Fruit fly (Drosophila melanogaster): Measurements from ENCODE around the gene raskol.

Gene raskol

DNA sequence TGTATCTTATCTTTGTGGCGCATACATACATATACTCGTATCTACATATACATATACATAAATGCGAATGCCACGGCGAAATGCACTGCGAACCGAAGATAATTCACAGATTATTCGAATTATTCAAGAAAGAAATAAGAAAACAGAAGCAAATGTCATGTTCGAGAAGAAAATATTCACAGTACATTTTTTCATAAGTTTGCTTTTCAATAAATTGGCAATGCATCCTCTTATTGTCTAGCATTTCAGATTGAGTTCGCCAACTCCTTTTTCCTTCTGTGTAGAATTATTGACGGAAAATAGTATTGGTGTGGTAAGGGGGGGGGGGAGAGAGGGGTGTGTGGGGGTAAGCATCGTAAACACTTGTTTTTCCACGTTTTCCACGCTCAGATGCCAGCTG is 8.5 kb downstream of the raskol start:
- TF ChIP-seq CG8290 (GFP tag; optimal IDR thresholded peaks at IDR 0.05) (no peak), CG8290 (tag; optimal IDR thresholded peaks at IDR 0.05) (no peak), crc (GFP tag; optimal IDR thresholded peaks at IDR 0.05) (no peak), pros (GFP tag; optimal IDR thresholded peaks at IDR 0.05) (no peak), CG8089 (GFP tag; optimal IDR thresholded peaks at IDR 0.05) (no peak), lab (GFP tag; optimal IDR thresholded peaks at IDR 0.05) (no peak), her (GFP tag; optimal IDR thresholded peaks at IDR 0.05) (no peak), nerfin-1 (tag; optimal IDR thresholded peaks at IDR 0.05) (no peak), CG12391 (tag; optimal IDR thresholded peaks at IDR 0.05) (no peak), CG7786 (GFP tag; optimal IDR thresholded peaks at IDR 0.05) (no peak), CG3726 (GFP tag; IDR thresholded peaks at IDR 0.05) (no peak), CG9876 (GFP tag; optimal IDR thresholded peaks at IDR 0.05) (no peak), stwl (tag; optimal IDR thresholded peaks at IDR 0.05) (no peak), CG1024 (GFP tag; IDR thresholded peaks at IDR 0.05) (no peak)

DNA sequence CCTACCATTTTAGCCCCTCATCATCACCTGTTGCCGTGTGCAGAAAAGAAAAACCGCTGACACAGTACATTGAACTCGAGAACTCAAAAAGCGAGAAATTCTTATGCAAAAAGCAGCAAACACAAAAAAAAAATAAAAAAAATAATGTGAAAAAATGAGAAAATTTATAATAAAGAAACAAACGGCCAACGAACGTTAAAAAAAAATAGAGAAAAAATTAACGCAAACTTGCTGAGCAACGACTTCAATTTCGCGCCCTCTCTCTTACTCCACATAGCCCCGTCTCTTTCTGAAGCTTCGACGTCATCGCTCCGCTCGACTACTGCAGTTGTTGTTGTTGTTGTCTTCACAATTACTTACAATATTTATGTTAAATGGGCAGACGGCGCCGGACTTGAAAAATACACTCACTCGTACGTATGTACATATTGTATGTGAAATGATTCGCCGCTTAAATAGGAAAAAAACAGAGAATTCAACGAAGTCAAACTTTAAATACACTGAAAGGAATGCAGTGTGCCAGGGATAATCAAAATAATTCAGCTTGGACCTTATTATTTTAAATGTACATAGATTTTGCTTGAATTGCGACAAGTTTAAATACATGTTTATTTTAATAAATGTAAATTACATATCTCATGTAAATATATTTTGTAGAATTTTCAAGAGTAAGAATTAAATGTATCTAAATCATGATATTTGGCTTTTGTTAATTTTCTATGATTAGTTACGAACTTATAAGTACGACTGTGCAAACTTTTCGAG is 9.2 kb downstream of the raskol start:
- no peak for TF ChIP-seq lov (optimal IDR thresholded peaks at IDR 0.05)
- 0 out of 3 replicates have a peak, but pooled peaks have one; percentile 5 for TF ChIP-seq lov (GFP tag; IDR thresholded peaks at IDR 0.05)
- 0 out of 3 replicates have a peak, but pooled peaks have one; percentile 25 for TF ChIP-seq CG17361 (GFP tag; IDR thresholded peaks at IDR 0.05)
- peak; percentile 52 for TF ChIP-seq sens (GFP tag)
- TF ChIP-seq CG11504 (tag; optimal IDR thresholded peaks at IDR 0.05): peak; percentile 7
- TF ChIP-seq bsh (GFP tag; optimal IDR thresholded peaks at IDR 0.05): peak in 1 of 2 experiments; percentile 24
- peak; percentile 22 for TF ChIP-seq gem (tag; optimal IDR thresholded peaks at IDR 0.05)
- TF ChIP-seq CG8089 (GFP tag; optimal IDR thresholded peaks at IDR 0.05): no peak
- TF ChIP-seq CG18262 (tag; optimal IDR thresholded peaks at IDR 0.05): peak; percentile 27
- TF ChIP-seq Blimp-1 (GFP tag; optimal IDR thresholded peaks at IDR 0.05): peak; percentile 9
- no peak for TF ChIP-seq Oli (tag; optimal IDR thresholded peaks at IDR 0.05)
- TF ChIP-seq phol (tag; optimal IDR thresholded peaks at IDR 0.05): peak; percentile 1
- peak; percentile 64 for TF ChIP-seq Med (GFP tag)
- TF ChIP-seq Gsc (GFP tag; IDR thresholded peaks at IDR 0.05): no peak
- no peak for TF ChIP-seq Camta (GFP tag; optimal IDR thresholded peaks at IDR 0.05)
- peak; percentile 2 for TF ChIP-seq D19A (tag; optimal IDR thresholded peaks at IDR 0.05)
- TF ChIP-seq run (tag; optimal IDR thresholded peaks at IDR 0.05): no peak
- TF ChIP-seq CTCF (GFP tag; optimal IDR thresholded peaks at IDR 0.05): peak; percentile 51
- TF ChIP-seq CG4360 (GFP tag; IDR thresholded peaks at IDR 0.05): peak; percentile 65
- peak; percentile 22 for TF ChIP-seq CG10979 (tag; optimal IDR thresholded peaks at IDR 0.05)
- TF ChIP-seq CG13123 (GFP tag; optimal IDR thresholded peaks at IDR 0.05): no peak
- peak; percentile 7 for TF ChIP-seq CG2678 (tag; optimal IDR thresholded peaks at IDR 0.05)

DNA sequence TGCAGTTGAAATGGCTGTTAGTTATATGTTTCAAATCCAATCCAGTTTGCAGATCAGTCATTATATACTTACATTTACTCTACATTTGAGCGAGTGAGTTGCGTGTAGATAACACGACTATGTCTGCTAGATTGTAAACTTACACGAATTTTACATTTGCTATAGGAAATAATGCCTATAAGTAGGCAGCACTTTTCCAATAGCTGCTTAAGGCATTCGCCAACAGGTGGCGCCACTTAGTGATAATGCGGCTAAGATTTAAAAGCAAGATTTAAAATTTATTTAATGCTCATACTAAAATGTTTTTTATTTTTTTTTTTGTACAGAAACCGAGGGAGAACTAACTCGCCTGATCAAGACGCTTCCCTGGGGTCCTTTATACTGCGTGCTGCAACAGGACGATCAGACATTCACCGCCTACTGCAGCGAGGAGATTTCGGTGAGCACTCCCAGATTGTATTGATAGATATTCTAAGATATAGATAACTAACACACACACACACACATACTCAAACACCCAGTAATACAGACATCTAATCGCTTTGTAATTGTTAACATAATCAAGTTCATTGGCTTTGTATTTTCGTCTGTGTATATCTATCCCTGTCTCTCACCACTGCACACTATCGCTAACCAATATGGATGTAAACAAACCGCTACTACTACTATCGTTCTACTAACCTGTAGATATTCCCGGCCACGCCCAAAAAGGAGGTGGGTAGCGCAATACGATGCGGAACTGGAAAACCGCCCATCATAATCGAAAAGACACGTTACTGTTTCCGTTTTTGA is 10.5 kb downstream of the raskol start:
- 0 out of 2 replicates have a peak, but pooled peaks have one; percentile 18 for TF ChIP-seq Ptx1 (GFP tag; IDR thresholded peaks at IDR 0.05)
- no peak for TF ChIP-seq mld (GFP tag; IDR thresholded peaks at IDR 0.05; ENCODE audit: partially characterized antibody)
- no peak for TF ChIP-seq pan (optimal IDR thresholded peaks at IDR 0.05)
- TF ChIP-seq pan (GFP tag; optimal IDR thresholded peaks at IDR 0.05 in 1 of 2, IDR thresholded peaks at IDR 0.05 in 1 of 2): no peak
- TF ChIP-seq wdn (GFP tag; IDR thresholded peaks at IDR 0.05): no peak
- TF ChIP-seq grn (GFP tag; optimal IDR thresholded peaks at IDR 0.05): peak; percentile 86
- 0 out of 2 replicates have a peak, but pooled peaks have one; percentile 19 for TF ChIP-seq sob (GFP tag; IDR thresholded peaks at IDR 0.05)
- peak; percentile 95 for TF ChIP-seq CG2199 (GFP tag; IDR thresholded peaks at IDR 0.05)
- TF ChIP-seq Side (GFP tag; optimal IDR thresholded peaks at IDR 0.05): peak; percentile 3
- no peak for TF ChIP-seq da (GFP tag; optimal IDR thresholded peaks at IDR 0.05)
- peak; percentile 68 for TF ChIP-seq CG10979 (tag; optimal IDR thresholded peaks at IDR 0.05)
- peak; percentile 69 for TF ChIP-seq cg (GFP tag; optimal IDR thresholded peaks at IDR 0.05)
- TF ChIP-seq Nf-YB (GFP tag; optimal IDR thresholded peaks at IDR 0.05): peak; percentile 89
- TF ChIP-seq CG16813 (GFP tag; IDR thresholded peaks at IDR 0.05; ENCODE audit: partially characterized antibody): peak; percentile 74
- peak; percentile 93 for TF ChIP-seq Ets65A (GFP tag)
